Worm (Caenorhabditis elegans) whole organism, L4 larva: ENCODE data around the gene F44E5.15.

ENCODE experiments used
- D1046.2 ChIP-seq: fragments of 200-800 bp; sonication (Bioruptor generic); IDR thresholded peaks from 2 replicates; pipeline ENCODE4 v1.3.6; 2022; ENCODE audit warnings: missing genetic modification characterization, missing compliant biosample characterization
- F10B5.3 ChIP-seq: sonication (generic microtip); optimal IDR thresholded peaks from 2 replicates; lab custom pipeline; 2016; ENCODE audit warnings: mild to moderate bottlenecking, missing genetic modification characterization, missing compliant biosample characterization
- F26F4.8 ChIP-seq: fragments of 200-800 bp; sonication (Bioruptor generic); conservative IDR thresholded peaks from 2 replicates; pipeline ENCODE4 v1.3.6; 2022; ENCODE audit warnings: missing genetic modification characterization, missing compliant biosample characterization
- R02D3.7 ChIP-seq: fragments of 150-350 bp; sonication (generic microtip); optimal IDR thresholded peaks from 3 replicates; lab custom pipeline; 2014; ENCODE audit warnings: missing biosample characterization, missing genetic modification characterization
- Y105C5A.15 ChIP-seq: fragments of 200-800 bp; sonication (Bioruptor generic); IDR thresholded peaks from 2 replicates; pipeline ENCODE4 v1.3.6; 2022; ENCODE audit warnings: missing genetic modification characterization, missing compliant biosample characterization
- Y5F2A.4 ChIP-seq: fragments of 200-800 bp; sonication (Bioruptor generic); optimal IDR thresholded peaks from 2 replicates; lab custom pipeline; 2018; ENCODE audit warnings: mild to moderate bottlenecking, missing genetic modification characterization, missing compliant biosample characterization
- ZK546.5 ChIP-seq, 2 experiments: sonication (generic microtip); optimal IDR thresholded peaks; 2 replicates each; lab custom pipeline; 2017; ENCODE audit warnings: missing biosample characterization in 2 of 2, missing genetic modification characterization in 2 of 2
- aha-1 ChIP-seq: fragments of 150-350 bp; peaks from one replicate; lab custom pipeline; 2014; ENCODE audit warnings: missing biosample characterization, missing genetic modification characterization
- ama-1 ChIP-seq: fragments of 150-350 bp; optimal IDR thresholded peaks from 2 replicates; lab custom pipeline; 2014; ENCODE audit warnings: inconsistent platforms, mixed read lengths
- attf-4 ChIP-seq: sonication (generic microtip); optimal IDR thresholded peaks from 3 replicates; lab custom pipeline; 2017; ENCODE audit warnings: missing biosample characterization, missing genetic modification characterization
- ceh-20 ChIP-seq: fragments of 200-800 bp; sonication (Bioruptor generic); IDR thresholded peaks from 2 replicates; pipeline ENCODE4 v1.3.6; 2022; ENCODE audit warnings: missing genetic modification reagents, missing genetic modification characterization, missing compliant biosample characterization
- ceh-28 ChIP-seq: fragments of 150-350 bp; optimal IDR thresholded peaks from 2 replicates; lab custom pipeline; 2014; ENCODE audit warnings: missing biosample characterization, missing genetic modification reagents, missing genetic modification characterization
- ceh-32 ChIP-seq: sonication (generic microtip); optimal IDR thresholded peaks from 2 replicates; lab custom pipeline; 2016; ENCODE audit warnings: mild to moderate bottlenecking, missing genetic modification characterization, missing compliant biosample characterization; ENCODE audit not compliant: poor library complexity
- ceh-62 ChIP-seq: sonication (generic microtip); optimal IDR thresholded peaks from 2 replicates; lab custom pipeline; 2017; ENCODE audit warnings: missing biosample characterization, missing genetic modification characterization
- ceh-82 ChIP-seq: sonication (generic microtip); optimal IDR thresholded peaks from 2 replicates; lab custom pipeline; 2017; ENCODE audit warnings: missing biosample characterization, missing genetic modification characterization
- ces-1 ChIP-seq: fragments of 150-350 bp; sonication (generic microtip); optimal IDR thresholded peaks from 4 replicates; lab custom pipeline; 2014; ENCODE audit warnings: missing biosample characterization, missing genetic modification reagents, missing genetic modification characterization
- daf-16 ChIP-seq, 3 experiments: sonication (generic microtip); optimal IDR thresholded peaks; 2 replicates each; lab custom pipeline; 2016 to 2017; ENCODE audit warnings: missing genetic modification characterization in 3 of 3, missing genetic modification reagents in 3 of 3, mild to moderate bottlenecking in 2 of 3, missing compliant biosample characterization in 2 of 3, missing biosample characterization in 1 of 3, moderate library complexity in 1 of 3
- dmd-6 ChIP-seq: fragments of 200-800 bp; sonication (Bioruptor generic); IDR thresholded peaks from 2 replicates; pipeline ENCODE4 v1.3.6; 2022; ENCODE audit warnings: missing genetic modification reagents, missing genetic modification characterization, missing compliant biosample characterization
- dmd-8 ChIP-seq: fragments of 200-800 bp; sonication (Bioruptor generic); IDR thresholded peaks from 2 replicates; pipeline ENCODE4 v1.3.6; 2022; ENCODE audit warnings: missing genetic modification characterization, missing compliant biosample characterization
- dmd-9 ChIP-seq: fragments of 200-800 bp; sonication (Bioruptor generic); IDR thresholded peaks from 2 replicates; pipeline ENCODE4 v1.3.6; 2022; ENCODE audit warnings: missing genetic modification reagents, missing genetic modification characterization, missing compliant biosample characterization
- dpl-1 ChIP-seq: fragments of 150-350 bp; optimal IDR thresholded peaks from 2 replicates; lab custom pipeline; 2014; ENCODE audit warnings: missing biosample characterization, missing genetic modification reagents, missing genetic modification characterization
- fkh-10 ChIP-seq: fragments of 150-350 bp; optimal IDR thresholded peaks from 2 replicates; lab custom pipeline; 2014; ENCODE audit warnings: missing biosample characterization, missing genetic modification reagents, missing genetic modification characterization
- fos-1 ChIP-seq: fragments of 150-350 bp; optimal IDR thresholded peaks from 2 replicates; lab custom pipeline; 2014; ENCODE audit warnings: missing biosample characterization, missing genetic modification characterization
- gei-8 ChIP-seq: fragments of 200-800 bp; sonication (Bioruptor generic); optimal IDR thresholded peaks from 2 replicates; lab custom pipeline; 2018; ENCODE audit warnings: mild to moderate bottlenecking, missing genetic modification characterization, missing compliant biosample characterization
- hif-1 ChIP-seq, 2 experiments: sonication (generic microtip); optimal IDR thresholded peaks; 2 replicates each; lab custom pipeline; 2016 to 2017; ENCODE audit warnings: missing compliant biosample characterization in 2 of 2, missing genetic modification characterization in 2 of 2, missing genetic modification reagents in 2 of 2, missing genotype in 2 of 2, mild to moderate bottlenecking in 1 of 2
- hlh-30 ChIP-seq: sonication (generic microtip); optimal IDR thresholded peaks from 2 replicates; lab custom pipeline; 2017; ENCODE audit warnings: antibody characterized with exemption, mild to moderate bottlenecking, missing genetic modification characterization, missing compliant biosample characterization; ENCODE audit not compliant: insufficient read depth
- jun-1 ChIP-seq: fragments of 150-350 bp; optimal IDR thresholded peaks from 2 replicates; lab custom pipeline; 2014; ENCODE audit warnings: missing biosample characterization, missing genetic modification reagents, missing genetic modification characterization
- lin-15B ChIP-seq: fragments of 150-350 bp; sonication (generic microtip); optimal IDR thresholded peaks from 3 replicates; lab custom pipeline; 2014; ENCODE audit warnings: missing biosample characterization, missing genetic modification characterization
- lin-39 ChIP-seq: fragments of 150-350 bp; optimal IDR thresholded peaks from 2 replicates; lab custom pipeline; 2014; ENCODE audit warnings: missing biosample characterization, missing genetic modification reagents, missing genetic modification characterization
- madf-9 ChIP-seq: fragments of 200-800 bp; sonication (Bioruptor generic); conservative IDR thresholded peaks from 2 replicates; pipeline ENCODE4 v1.3.6; 2022; ENCODE audit warnings: missing genetic modification reagents, missing genetic modification characterization, missing compliant biosample characterization
- mes-2 ChIP-seq: sonication (generic microtip); optimal IDR thresholded peaks from 2 replicates; lab custom pipeline; 2016; ENCODE audit warnings: missing genotype, mild to moderate bottlenecking, missing genetic modification characterization, missing compliant biosample characterization; ENCODE audit not compliant: poor library complexity, severe bottlenecking
- mxl-2 ChIP-seq: fragments of 200-800 bp; sonication (Bioruptor generic); conservative IDR thresholded peaks from 2 replicates; pipeline ENCODE4 v1.3.6; 2022; ENCODE audit warnings: missing genetic modification reagents, missing genetic modification characterization, missing compliant biosample characterization
- nhr-102 ChIP-seq: sonication (generic microtip); optimal IDR thresholded peaks from 2 replicates; lab custom pipeline; 2016; ENCODE audit warnings: mild to moderate bottlenecking, missing genetic modification characterization, moderate library complexity, missing compliant biosample characterization
- nhr-11 ChIP-seq: fragments of 150-350 bp; optimal IDR thresholded peaks from 2 replicates; lab custom pipeline; 2014; ENCODE audit warnings: missing biosample characterization, missing genetic modification characterization
- nhr-25 ChIP-seq: sonication (generic microtip); optimal IDR thresholded peaks from 2 replicates; lab custom pipeline; 2017; ENCODE audit warnings: missing genetic modification characterization, mild to moderate bottlenecking, missing compliant biosample characterization, antibody characterized with exemption, moderate library complexity, borderline replicate concordance; ENCODE audit not compliant: insufficient read depth
- nhr-42 ChIP-seq: fragments of 200-800 bp; sonication (Bioruptor generic); IDR thresholded peaks from 2 replicates; pipeline ENCODE4 v1.3.6; 2022; ENCODE audit warnings: missing genetic modification characterization, missing compliant biosample characterization
- nhr-48 ChIP-seq: sonication (generic microtip); optimal IDR thresholded peaks from 2 replicates; lab custom pipeline; 2016; ENCODE audit warnings: mild to moderate bottlenecking, missing genetic modification characterization, missing compliant biosample characterization
- sdz-12 ChIP-seq: fragments of 200-800 bp; sonication (Bioruptor generic); optimal IDR thresholded peaks from 2 replicates; lab custom pipeline; 2018; ENCODE audit warnings: mild to moderate bottlenecking, missing genetic modification characterization, missing compliant biosample characterization
- skn-1 ChIP-seq: fragments of 150-350 bp; optimal IDR thresholded peaks from 2 replicates; lab custom pipeline; 2014; ENCODE audit warnings: missing biosample characterization, missing genetic modification characterization
- snpc-4 ChIP-seq: fragments of 150-350 bp; optimal IDR thresholded peaks from 2 replicates; lab custom pipeline; 2014; ENCODE audit warnings: missing biosample characterization, missing genetic modification characterization
- tag-97 ChIP-seq: fragments of 200-800 bp; sonication (Bioruptor generic); IDR thresholded peaks from 2 replicates; pipeline ENCODE4 v1.3.6; 2022; ENCODE audit warnings: missing genetic modification characterization, missing compliant biosample characterization
- tra-1 ChIP-seq: fragments of 200-800 bp; sonication (Bioruptor generic); IDR thresholded peaks from 2 replicates; pipeline ENCODE4 v1.3.6; 2022; ENCODE audit warnings: missing genetic modification reagents, missing genetic modification characterization, missing compliant biosample characterization
- unc-39 ChIP-seq: sonication (generic microtip); optimal IDR thresholded peaks from 2 replicates; lab custom pipeline; 2017; ENCODE audit warnings: missing biosample characterization, missing genetic modification characterization
- unc-62 ChIP-seq, 3 experiments: fragments of 150-350 bp in 1 of 3; sonication (generic microtip); optimal IDR thresholded peaks in 2 of 3; peaks in 1 of 3; 1 replicate in 1 of 3; 2 replicates in 2 of 3; lab custom pipeline; 2014 to 2017; ENCODE audit warnings: missing biosample characterization in 3 of 3, missing genetic modification characterization in 3 of 3, missing genetic modification reagents in 3 of 3, missing genotype in 1 of 3
- vab-7 ChIP-seq: fragments of 200-800 bp; sonication (Bioruptor generic); IDR thresholded peaks from 2 replicates; pipeline ENCODE4 v1.3.6; 2022; ENCODE audit warnings: missing genetic modification reagents, missing genetic modification characterization, missing compliant biosample characterization
- zip-11 ChIP-seq: fragments of 200-800 bp; sonication (Bioruptor generic); IDR thresholded peaks from 2 replicates; pipeline ENCODE4 v1.3.6; 2022; ENCODE audit warnings: missing genetic modification characterization, missing compliant biosample characterization
- zip-2 ChIP-seq: fragments of 150-350 bp; optimal IDR thresholded peaks from 2 replicates; lab custom pipeline; 2014; ENCODE audit warnings: missing biosample characterization, missing genetic modification characterization

Gene F44E5.15

ce11 chrII:11772364-11772763, at the start of gene F44E5.15:
Gene F44E5.15 (plus strand): TSS chrII:11772664.
- peak; percentile 20 for TF ChIP-seq aha-1 (tag; lab: Kevin White, UChicago)
- TF ChIP-seq jun-1 (tag; lab: Kevin White, UChicago) = no peak

DNA sequence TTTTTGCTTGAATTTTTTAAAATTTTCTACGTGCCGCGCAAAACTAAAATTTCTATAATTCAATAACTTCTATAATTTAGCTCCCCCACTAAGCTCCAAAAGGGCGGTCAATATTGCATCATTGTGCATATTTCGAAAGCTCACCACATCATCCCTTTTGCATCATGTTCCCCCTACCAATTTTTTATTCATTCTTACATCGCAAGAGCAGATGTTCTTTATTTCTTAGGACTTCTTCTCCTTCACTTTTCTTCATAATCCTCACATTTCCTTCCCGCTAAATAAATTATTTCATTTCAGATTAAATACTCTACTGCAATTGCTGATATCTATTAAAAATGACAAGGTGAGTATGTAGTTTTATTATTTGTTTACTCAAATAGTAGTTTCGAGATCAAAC, 48.6 kb upstream of the F44E5.15 start, which contains the start of gene ldh-1:
ldh-1 (plus strand) TSS at position 301 of the 400 bp plus-strand sequence.
- TF ChIP-seq nhr-48 (tag; lab: Kevin White, UChicago) (no peak), daf-16 (GFP tag; optimal IDR thresholded peaks at IDR 0.05; lab: Kevin White, UChicago) (no peak), daf-16 (tag; optimal IDR thresholded peaks at IDR 0.05; lab: Kevin White, UChicago) (peak; percentile 24)

ce11 chrII:11724362-11724761, 48.1 kb upstream of the F44E5.15 start:
- TF ChIP-seq nhr-102 (tag; lab: Kevin White, UChicago) (no peak), dmd-6 (GFP tag; lab: Robert Waterston, UW) (peak; percentile 28; the same call in 1 of the 2 replicates), zip-2 (tag; lab: Kevin White, UChicago) (no peak), aha-1 (tag; lab: Kevin White, UChicago) (peak; percentile 100), mxl-2 (GFP tag; lab: Robert Waterston, UW) (no peak), dmd-9 (GFP tag; lab: Robert Waterston, UW) (no peak), nhr-25 (no peak), tra-1 (GFP tag; lab: Robert Waterston, UW) (no peak), Y5F2A.4 (GFP tag; lab: Kevin White, UChicago) (no peak), ceh-28 (tag; lab: Kevin White, UChicago) (no peak), zip-11 (GFP tag; lab: Robert Waterston, UW) (no peak), F10B5.3 (tag; lab: Kevin White, UChicago) (no peak), vab-7 (GFP tag; lab: Robert Waterston, UW) (no peak), dpl-1 (GFP tag; lab: Kevin White, UChicago) (no peak), gei-8 (GFP tag; lab: Kevin White, UChicago) (no peak), unc-39 (tag; lab: Kevin White, UChicago) (no peak), nhr-42 (GFP tag; lab: Robert Waterston, UW) (no peak), skn-1 (no peak), sdz-12 (GFP tag; lab: Kevin White, UChicago) (no peak), hif-1 (tag; optimal IDR thresholded peaks at IDR 0.05; lab: Kevin White, UChicago) (peak; percentile 78 to 99), D1046.2 (GFP tag; lab: Robert Waterston, UW) (no peak), R02D3.7 (tag; lab: Kevin White, UChicago) (no peak), fos-1 (tag; lab: Kevin White, UChicago) (no peak), hlh-30 (tag; lab: Kevin White, UChicago) (peak; percentile 50), snpc-4 (tag; lab: Kevin White, UChicago) (no peak), ces-1 (GFP tag; lab: Kevin White, UChicago) (no peak), Y105C5A.15 (no peak), tag-97 (GFP tag; lab: Robert Waterston, UW) (no peak), ceh-62 (no peak), madf-9 (GFP tag; lab: Robert Waterston, UW) (no peak), dmd-8 (no peak), fkh-10 (GFP tag; lab: Kevin White, UChicago) (no peak), attf-4 (tag; lab: Kevin White, UChicago) (no peak), nhr-11 (tag; lab: Kevin White, UChicago) (no peak), ceh-20 (GFP tag; lab: Robert Waterston, UW) (peak; percentile 50; the same call in 1 of the 2 replicates), unc-62 (GFP tag; optimal IDR thresholded peaks at IDR 0.05 in 1 of 2; lab: Kevin White, UChicago) (peak in 1 of 2 experiments; percentile 92), unc-62 (tag; optimal IDR thresholded peaks at IDR 0.05; lab: Kevin White, UChicago) (no peak), lin-15B (no peak), F26F4.8 (no peak), mes-2 (tag; lab: Kevin White, UChicago) (peak; percentile 18), ceh-32 (tag; lab: Kevin White, UChicago) (no peak), ZK546.5 (tag; optimal IDR thresholded peaks at IDR 0.05; lab: Kevin White, UChicago) (no peak), ceh-82 (tag; lab: Kevin White, UChicago) (no peak), ama-1 (lab: Kevin White, UChicago) (no peak), jun-1 (tag; lab: Kevin White, UChicago) (no peak), lin-39 (tag; lab: Kevin White, UChicago) (no peak)
